Worm (Caenorhabditis elegans): ENCODE results near the gene F13H10.8.

Gene F13H10.8

DNA sequence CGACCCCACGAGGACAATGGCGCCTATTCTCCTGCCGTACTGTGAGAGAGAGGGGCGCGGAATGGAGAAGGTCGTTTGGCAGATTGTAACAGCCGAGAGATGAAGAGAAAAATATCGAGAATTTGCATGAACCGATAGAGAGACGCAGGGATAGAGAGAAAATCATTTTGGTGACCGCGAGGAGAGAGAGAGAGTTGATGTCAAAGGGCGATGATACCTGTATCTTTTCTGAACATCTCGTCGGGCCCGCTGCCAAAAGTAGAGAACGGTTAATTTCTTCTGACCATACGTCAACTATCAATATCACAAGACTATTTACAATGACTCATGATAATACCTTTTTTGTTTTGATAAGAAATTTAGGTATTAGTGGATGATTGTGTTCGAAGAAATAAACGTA, 44.3 kb upstream of the F13H10.8 start (continued):
- TF ChIP-seq ZK546.5 (tag; optimal IDR thresholded peaks at IDR 0.05) (no peak), nhr-28 (tag; optimal IDR thresholded peaks at IDR 0.05) (no peak), fkh-2 (tag; optimal IDR thresholded peaks at IDR 0.05) (no peak), lsy-12 (tag; optimal IDR thresholded peaks at IDR 0.05) (no peak), ceh-9 (tag; optimal IDR thresholded peaks at IDR 0.05) (no peak), nhr-77 (tag; optimal IDR thresholded peaks at IDR 0.05) (no peak), snpc-4 (tag; optimal IDR thresholded peaks at IDR 0.05) (no peak), nhr-67 (tag; optimal IDR thresholded peaks at IDR 0.05) (no peak), ceh-16 (tag; optimal IDR thresholded peaks at IDR 0.05) (no peak), ama-1 (optimal IDR thresholded peaks at IDR 0.05) (peak; percentile 36), egl-5 (tag; optimal IDR thresholded peaks at IDR 0.05) (no peak)

ce11 chrIV:10978641-10979040, 41.7 kb upstream of the F13H10.8 start:
- TF ChIP-seq nhr-25 (tag; optimal IDR thresholded peaks at IDR 0.05) (peak; percentile 61), nhr-43 (tag; optimal IDR thresholded peaks at IDR 0.05; ENCODE audit: poor library complexity, severe bottlenecking) (no peak)

DNA sequence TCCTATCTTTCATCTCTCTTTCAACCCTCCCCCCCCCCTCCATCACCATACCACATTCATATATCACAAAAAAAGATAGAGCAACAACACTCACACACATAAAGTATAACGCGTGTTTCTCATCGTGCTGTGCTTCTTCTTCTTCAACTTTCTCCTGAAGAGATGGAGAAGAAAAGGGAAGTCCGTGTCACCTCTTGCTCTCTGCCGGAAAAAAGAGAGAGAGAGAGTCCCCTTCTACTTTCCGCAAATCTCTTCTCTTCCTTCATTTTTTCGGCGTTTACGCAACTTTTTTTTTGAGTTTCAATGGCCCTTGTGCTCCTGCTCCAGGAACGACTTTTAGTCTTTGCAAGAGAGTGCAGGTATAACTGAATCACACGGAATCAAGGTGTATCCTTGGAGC, 40.6 kb upstream of the F13H10.8 start:
- TF ChIP-seq nfya-1 (tag; optimal IDR thresholded peaks at IDR 0.05; ENCODE audit: insufficient read depth) (peak; percentile 30), nhr-76 (tag; optimal IDR thresholded peaks at IDR 0.05) (no peak), egl-5 (tag; optimal IDR thresholded peaks at IDR 0.05) (peak; percentile 12), fkh-10 (GFP tag; optimal IDR thresholded peaks at IDR 0.05) (peak; percentile 53), jun-1 (tag; optimal IDR thresholded peaks at IDR 0.05) (no peak), lin-39 (tag; optimal IDR thresholded peaks at IDR 0.05) (peak; percentile 34)

DNA sequence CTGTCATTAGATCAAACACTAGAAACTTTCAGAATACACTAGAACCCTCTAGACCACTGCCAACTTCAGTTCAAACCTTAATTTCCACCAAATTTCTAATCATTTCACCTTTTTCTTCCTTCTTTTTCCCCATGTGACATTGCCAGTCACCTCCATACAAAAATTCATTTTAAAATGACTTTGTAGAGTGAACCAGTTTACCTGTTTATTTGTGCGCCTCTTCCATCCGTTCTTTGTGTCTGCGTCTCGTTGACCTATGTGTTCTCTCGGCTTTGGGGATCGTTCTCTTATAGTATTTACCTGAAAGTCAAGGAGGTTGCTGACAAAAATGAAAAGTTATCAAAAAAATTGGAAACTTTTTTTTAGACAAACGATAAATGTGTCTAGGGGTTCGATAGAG, 39.7 kb upstream of the F13H10.8 start:
- TF ChIP-seq elt-2 (tag; optimal IDR thresholded peaks at IDR 0.05), result peak; percentile 17
- TF ChIP-seq eor-1 (tag; optimal IDR thresholded peaks at IDR 0.05), result no peak
- TF ChIP-seq nfya-1 (tag; optimal IDR thresholded peaks at IDR 0.05; ENCODE audit: insufficient read depth), result no peak
- no peak for TF ChIP-seq lin-15B (tag; optimal IDR thresholded peaks at IDR 0.05)
- no peak for TF ChIP-seq ceh-9 (tag; optimal IDR thresholded peaks at IDR 0.05)
- no peak for TF ChIP-seq snpc-4 (tag; optimal IDR thresholded peaks at IDR 0.05)
- no peak for TF ChIP-seq egl-5 (tag; optimal IDR thresholded peaks at IDR 0.05)
- TF ChIP-seq unc-62 (GFP tag; optimal IDR thresholded peaks at IDR 0.05), result no peak
- TF ChIP-seq ZK546.5 (tag; optimal IDR thresholded peaks at IDR 0.05), result no peak
- TF ChIP-seq aly-2 (tag; optimal IDR thresholded peaks at IDR 0.05), result no peak
- no peak for TF ChIP-seq lsy-12 (tag; optimal IDR thresholded peaks at IDR 0.05)
- no peak for TF ChIP-seq ceh-16 (tag; optimal IDR thresholded peaks at IDR 0.05)
- TF ChIP-seq nhr-25 (tag; optimal IDR thresholded peaks at IDR 0.05), result peak; percentile 6
- no peak for TF ChIP-seq elt-1 (tag; optimal IDR thresholded peaks at IDR 0.05)
- no peak for TF ChIP-seq skn-1 (tag; optimal IDR thresholded peaks at IDR 0.05)
- TF ChIP-seq nhr-43 (tag; optimal IDR thresholded peaks at IDR 0.05; ENCODE audit: poor library complexity, severe bottlenecking), result no peak
- TF ChIP-seq nhr-67 (tag; optimal IDR thresholded peaks at IDR 0.05), result no peak
- TF ChIP-seq jun-1 (tag; optimal IDR thresholded peaks at IDR 0.05), result no peak
- TF ChIP-seq pha-4 (tag; optimal IDR thresholded peaks at IDR 0.05), result peak; percentile 38

DNA sequence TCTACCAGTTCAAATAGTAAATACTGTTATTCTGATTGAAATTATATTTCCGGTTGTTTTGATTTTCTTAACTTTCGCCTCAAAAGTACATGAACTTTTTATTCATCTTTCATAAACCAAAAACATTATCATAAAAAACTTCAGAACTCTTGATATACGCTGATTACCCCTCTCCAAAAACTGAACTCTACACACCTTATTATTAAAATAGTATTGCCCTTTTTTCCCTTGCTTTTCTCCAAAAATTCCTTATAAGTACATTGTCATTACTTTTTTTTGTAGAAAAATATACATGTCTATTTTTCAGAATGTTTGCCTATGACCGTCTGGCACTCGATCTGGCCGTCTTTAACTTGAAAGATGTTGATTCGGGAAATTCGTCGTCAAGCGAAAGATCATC, 38.6 kb upstream of the F13H10.8 start, which contains the start of gene Y43E12A.2:
Gene Y43E12A.2, plus strand, starts transcription at position 301 of the 400 bp plus-strand sequence.
- TF ChIP-seq sea-2 (GFP tag; optimal IDR thresholded peaks at IDR 0.05) (no peak), pha-4 (tag; optimal IDR thresholded peaks at IDR 0.05) (peak; percentile 14)

DNA sequence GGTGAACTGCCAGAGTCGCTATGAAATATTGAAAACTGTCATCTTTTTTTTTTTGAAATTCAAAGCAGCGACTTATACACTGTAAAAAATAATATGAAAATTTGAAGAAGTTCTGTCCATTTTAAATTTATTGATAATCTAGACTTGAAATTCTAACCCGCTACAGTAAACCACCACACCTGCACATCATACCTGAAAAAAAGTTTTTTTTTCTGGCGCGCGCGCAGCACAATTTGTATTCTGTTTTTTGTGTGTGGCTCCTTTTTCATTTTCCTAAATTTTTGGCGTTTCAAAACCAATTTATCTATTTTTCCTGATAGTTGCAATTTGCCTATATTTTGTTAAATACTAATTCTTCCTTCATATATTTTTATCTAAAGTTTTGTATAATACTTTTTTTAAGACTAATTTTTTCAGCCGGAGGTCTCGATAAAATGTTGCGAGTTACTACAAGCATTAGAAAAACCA, 34.7 kb upstream of the F13H10.8 start, which contains the start of gene cyb-2.1:
Gene cyb-2.1, plus strand, starts transcription at position 418 of the 468 bp plus-strand sequence.
- TF ChIP-seq fos-1 (tag; optimal IDR thresholded peaks at IDR 0.05) (no peak), lsy-12 (tag; optimal IDR thresholded peaks at IDR 0.05) (no peak), elt-3 (tag; optimal IDR thresholded peaks at IDR 0.05) (no peak), hmg-11 (tag; optimal IDR thresholded peaks at IDR 0.05) (no peak), unc-62 (GFP tag; optimal IDR thresholded peaks at IDR 0.05) (no peak), nhr-25 (tag; optimal IDR thresholded peaks at IDR 0.05) (no peak), pqm-1 (tag; optimal IDR thresholded peaks at IDR 0.05) (no peak), fkh-2 (tag; optimal IDR thresholded peaks at IDR 0.05) (no peak), elt-2 (tag; optimal IDR thresholded peaks at IDR 0.05) (no peak), ama-1 (optimal IDR thresholded peaks at IDR 0.05) (no peak), ztf-4 (tag; optimal IDR thresholded peaks at IDR 0.05) (no peak), daf-12 (tag; optimal IDR thresholded peaks at IDR 0.05) (no peak)
